Fruit fly (Drosophila melanogaster): ENCODE measurements around the gene Cp19.

DNA sequence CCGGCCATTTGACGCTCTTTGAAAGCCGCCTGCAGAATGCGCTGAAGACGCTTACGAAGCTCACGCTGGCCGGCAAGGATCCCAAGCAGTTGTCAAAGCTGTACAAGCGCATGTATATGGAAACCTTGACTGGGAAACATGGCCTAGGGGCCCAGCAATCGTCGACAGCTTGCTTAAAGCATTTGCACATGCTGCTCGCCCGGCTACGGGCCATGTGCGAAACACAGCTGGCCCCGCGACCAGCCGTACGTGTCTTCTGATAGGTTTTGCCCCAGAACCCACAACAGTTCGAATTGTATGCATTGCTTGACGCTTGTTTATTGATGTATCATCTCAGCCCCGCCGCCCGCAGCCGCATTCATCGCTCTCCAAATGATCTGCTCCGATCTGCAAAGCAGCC lies 4.4 kb upstream of the Cp19 start:
- TF ChIP-seq CG8478 (optimal IDR thresholded peaks at IDR 0.05): no peak
- no peak for TF ChIP-seq CTCF (optimal IDR thresholded peaks at IDR 0.05)

Measured in S2 (cell line).